Worm (Caenorhabditis elegans) whole organism, early embryonic: Measurements from ENCODE around the gene Y15E3A.3.

Experiments
- B0310.2 ChIP-seq: sonication (generic microtip); optimal IDR thresholded peaks from 2 replicates; lab custom pipeline; 2016; ENCODE audit warnings: mild to moderate bottlenecking, missing genetic modification characterization, missing compliant biosample characterization
- aly-1 ChIP-seq: sonication (generic microtip); optimal IDR thresholded peaks from 2 replicates; lab custom pipeline; 2016; ENCODE audit warnings: missing genetic modification characterization, missing compliant biosample characterization
- ama-1 ChIP-seq: fragments of 150-350 bp; optimal IDR thresholded peaks from 2 replicates; lab custom pipeline; 2014
- ceh-13 ChIP-seq: fragments of 200-800 bp; sonication (Bioruptor generic); optimal IDR thresholded peaks from 2 replicates; lab custom pipeline; 2018; ENCODE audit warnings: mild to moderate bottlenecking, missing genetic modification characterization, missing compliant biosample characterization
- ceh-36 ChIP-seq: sonication (generic microtip); optimal IDR thresholded peaks from 2 replicates; lab custom pipeline; 2016; ENCODE audit warnings: missing genetic modification characterization, inconsistent platforms, missing compliant biosample characterization
- ets-7 ChIP-seq: sonication (generic microtip); optimal IDR thresholded peaks from 2 replicates; lab custom pipeline; 2016; ENCODE audit warnings: missing genotype, missing genetic modification characterization, missing compliant biosample characterization
- flt-1 ChIP-seq: fragments of 200-800 bp; sonication (Bioruptor generic); IDR thresholded peaks from 2 replicates; pipeline ENCODE4 v1.3.6; 2022; ENCODE audit warnings: missing genetic modification characterization, missing compliant biosample characterization
- hmbx-1 ChIP-seq: sonication (generic microtip); optimal IDR thresholded peaks from 2 replicates; lab custom pipeline; 2016; ENCODE audit warnings: mild to moderate bottlenecking, missing genetic modification characterization, missing compliant biosample characterization
- hnd-1 ChIP-seq: sonication (generic microtip); optimal IDR thresholded peaks from 2 replicates; lab custom pipeline; 2016; ENCODE audit warnings: missing genetic modification characterization, missing compliant biosample characterization
- pes-1 ChIP-seq: fragments of 200-800 bp; sonication (Bioruptor generic); IDR thresholded peaks from 2 replicates; pipeline ENCODE4 v1.3.6; 2022; ENCODE audit warnings: missing genetic modification reagents, missing genetic modification characterization, missing compliant biosample characterization
- sea-1 ChIP-seq: fragments of 200-800 bp; sonication (Bioruptor generic); conservative IDR thresholded peaks from 2 replicates; pipeline ENCODE4 v1.3.6; 2022; ENCODE audit warnings: missing genetic modification characterization, missing compliant biosample characterization
- tbx-11 ChIP-seq: fragments of 200-800 bp; sonication (Bioruptor generic); IDR thresholded peaks from 2 replicates; pipeline ENCODE4 v1.3.6; 2022; ENCODE audit warnings: missing genetic modification characterization, missing compliant biosample characterization
- tbx-37 ChIP-seq: fragments of 200-800 bp; sonication (Bioruptor generic); conservative IDR thresholded peaks from 2 replicates; pipeline ENCODE4 v1.3.6; 2022; ENCODE audit warnings: missing genetic modification reagents, missing genetic modification characterization, missing compliant biosample characterization
- tra-4 ChIP-seq: sonication (generic microtip); optimal IDR thresholded peaks from 2 replicates; lab custom pipeline; 2017; ENCODE audit warnings: missing genetic modification characterization, missing compliant biosample characterization

- TF ChIP-seq ama-1 (lab: Kevin White, UChicago) (no peak), ceh-13 (GFP tag; lab: Kevin White, UChicago) (no peak), B0310.2 (tag; lab: Kevin White, UChicago) (no peak), flt-1 (GFP tag; lab: Robert Waterston, UW) (no peak), hnd-1 (tag; lab: Kevin White, UChicago) (no peak), tbx-11 (GFP tag; lab: Robert Waterston, UW) (no peak), sea-1 (no peak), ceh-36 (tag; lab: Kevin White, UChicago) (no peak), pes-1 (no peak), hmbx-1 (tag; lab: Kevin White, UChicago) (no peak), aly-1 (tag; lab: Kevin White, UChicago) (no peak), tbx-37 (GFP tag; lab: Robert Waterston, UW) (no peak), ets-7 (no peak), tra-4 (no peak)
These were observed 30.0 kb upstream of the Y15E3A.3 start for ce11 chrX:15355603-15356002.
